Fruit fly (Drosophila melanogaster): ENCODE measurements around the gene CG10041.

dm6 chr3R:12364580-12364979 is 12.7 kb upstream of the CG10041 start, which contains the start of gene Tim17a1:
- TF ChIP-seq CTCF (optimal IDR thresholded peaks at IDR 0.05) (no peak), CG8478 (optimal IDR thresholded peaks at IDR 0.05) (no peak)
